Worm (Caenorhabditis elegans) whole organism, young adult: ENCODE measurements around the gene M03C11.6.
"Not testable (repeated sequence)": the region's sequence is repeated elsewhere in the genome, so short reads cannot be mapped to it uniquely, and the experiment has no call there.

Source experiments
- K11D2.4 ChIP-seq: fragments of 200-800 bp; sonication (Bioruptor generic); IDR thresholded peaks from 2 replicates; pipeline ENCODE4 v1.3.6; 2022; ENCODE audit warnings: missing genetic modification reagents, missing genetic modification characterization, missing compliant biosample characterization
- nfya-1 ChIP-seq: sonication (generic microtip); optimal IDR thresholded peaks from 2 replicates; lab custom pipeline; 2017; ENCODE audit warnings: antibody characterized with exemption, missing compliant biosample characterization, missing genetic modification characterization, borderline replicate concordance; ENCODE audit not compliant: insufficient read depth
- nhr-80 ChIP-seq: sonication (generic microtip); optimal IDR thresholded peaks from 2 replicates; lab custom pipeline; 2016; ENCODE audit warnings: missing genetic modification characterization, missing compliant biosample characterization
- rpc-1 ChIP-seq, 2 experiments: fragments of 150-350 bp in 1 of 2; sonication (generic microtip) in 1 of 2; optimal IDR thresholded peaks; 2 replicates each; lab custom pipeline; 2014 to 2018; ENCODE audit warnings: missing biosample characterization in 1 of 2, missing genetic modification characterization in 1 of 2, missing genetic modification reagents in 1 of 2, missing genotype in 1 of 2
- snpc-4 ChIP-seq, 5 experiments: fragments of 150-350 bp in 1 of 5; sonication (generic microtip) in 4 of 5; optimal IDR thresholded peaks; 2 replicates each; lab custom pipeline; 2014 to 2018; ENCODE audit warnings: missing genetic modification characterization in 5 of 5, missing biosample characterization in 3 of 5, antibody characterized with exemption in 2 of 5, mild to moderate bottlenecking in 2 of 5, missing compliant biosample characterization in 2 of 5, missing genotype in 2 of 5, moderate library complexity in 2 of 5, missing genetic modification reagents in 1 of 5

- TF ChIP-seq K11D2.4 (GFP tag; lab: Robert Waterston, UW) (peak; percentile 58; the same call in 1 of the 2 replicates), snpc-4 (tag; optimal IDR thresholded peaks at IDR 0.05; lab: Kevin White, UChicago) (peak in 2 of 4 experiments; percentile 33 to 42)
- TF ChIP-seq snpc-4 (GFP tag; optimal IDR thresholded peaks at IDR 0.05; lab: Kevin White, UChicago); rpc-1 (optimal IDR thresholded peaks at IDR 0.05; lab: Kevin White, UChicago); rpc-1 (tag; optimal IDR thresholded peaks at IDR 0.05; lab: Kevin White, UChicago); nhr-80; nfya-1 (tag; lab: Kevin White, UChicago): not testable (repeated sequence)
Observed at ce11 chrIII:10435938-10436842, 12.4 kb upstream of the M03C11.6 start, which contains the start of the genes smrd-1 and enu-3.1.
